Worm (Caenorhabditis elegans) whole organism, mixed stage, embryonic: Measurements from ENCODE around the gene T05C12.11.

Source experiments
- M03D4.4 ChIP-seq: sonication (generic microtip); optimal IDR thresholded peaks from 2 replicates; lab custom pipeline; 2017; ENCODE audit warnings: mild to moderate bottlenecking, missing genetic modification characterization, missing compliant biosample characterization
- bed-3 ChIP-seq: fragments of 200-800 bp; sonication (Bioruptor generic); optimal IDR thresholded peaks from 3 replicates; lab custom pipeline; 2018; ENCODE audit warnings: mild to moderate bottlenecking, missing genetic modification characterization, moderate library complexity, missing compliant biosample characterization
- blmp-1 ChIP-seq: fragments of 150-350 bp; optimal IDR thresholded peaks from 2 replicates; lab custom pipeline; 2014; ENCODE audit warnings: missing biosample characterization, missing genetic modification characterization
- ceh-39 ChIP-seq: fragments of 150-350 bp; optimal IDR thresholded peaks from 2 replicates; lab custom pipeline; 2014; ENCODE audit warnings: missing biosample characterization, missing genetic modification characterization
- ceh-83 ChIP-seq: fragments of 200-800 bp; sonication (Bioruptor generic); optimal IDR thresholded peaks from 2 replicates; lab custom pipeline; 2018; ENCODE audit warnings: mild to moderate bottlenecking, missing genetic modification characterization, missing compliant biosample characterization
- ces-1 ChIP-seq: fragments of 150-350 bp; optimal IDR thresholded peaks from 2 replicates; lab custom pipeline; 2014; ENCODE audit warnings: missing biosample characterization, missing genetic modification reagents, missing genetic modification characterization
- cnd-1 ChIP-seq: fragments of 200-800 bp; sonication (Bioruptor generic); optimal IDR thresholded peaks from 2 replicates; lab custom pipeline; 2018; ENCODE audit warnings: mild to moderate bottlenecking, missing genetic modification characterization, missing compliant biosample characterization
- drap-1 ChIP-seq: fragments of 200-800 bp; sonication (Bioruptor generic); optimal IDR thresholded peaks from 3 replicates; lab custom pipeline; 2018; ENCODE audit warnings: mild to moderate bottlenecking, missing genetic modification characterization, missing compliant biosample characterization
- elt-1 ChIP-seq: sonication (generic microtip); optimal IDR thresholded peaks from 2 replicates; lab custom pipeline; 2017; ENCODE audit warnings: missing genetic modification characterization, mild to moderate bottlenecking, missing compliant biosample characterization, antibody characterized with exemption, moderate library complexity, borderline replicate concordance; ENCODE audit not compliant: insufficient read depth
- flh-1 ChIP-seq: fragments of 200-800 bp; sonication (Bioruptor generic); optimal IDR thresholded peaks from 2 replicates; lab custom pipeline; 2018; ENCODE audit warnings: mild to moderate bottlenecking, missing genetic modification characterization, moderate library complexity, missing compliant biosample characterization
- ham-2 ChIP-seq: fragments of 200-800 bp; sonication (Bioruptor generic); optimal IDR thresholded peaks from 2 replicates; lab custom pipeline; 2018; ENCODE audit warnings: mild to moderate bottlenecking, missing genetic modification characterization, missing compliant biosample characterization
- hlh-1 ChIP-seq: fragments of 150-350 bp; optimal IDR thresholded peaks from 2 replicates; lab custom pipeline; 2014; ENCODE audit warnings: missing biosample characterization, missing genetic modification reagents, missing genetic modification characterization
- lin-13 ChIP-seq: fragments of 150-350 bp; optimal IDR thresholded peaks from 2 replicates; lab custom pipeline; 2014; ENCODE audit warnings: missing biosample characterization, missing genetic modification characterization
- lsy-2 ChIP-seq: fragments of 150-350 bp; optimal IDR thresholded peaks from 2 replicates; lab custom pipeline; 2014; ENCODE audit warnings: missing biosample characterization, missing genetic modification characterization
- mab-5 ChIP-seq: fragments of 150-350 bp; optimal IDR thresholded peaks from 2 replicates; lab custom pipeline; 2014; ENCODE audit warnings: missing biosample characterization, missing genetic modification characterization
- mep-1 ChIP-seq: fragments of 150-350 bp; optimal IDR thresholded peaks from 2 replicates; lab custom pipeline; 2017; ENCODE audit warnings: missing biosample characterization, missing genetic modification reagents, missing genetic modification characterization, inconsistent platforms
- mls-2 ChIP-seq: sonication (generic microtip); optimal IDR thresholded peaks from 2 replicates; lab custom pipeline; 2016; ENCODE audit warnings: mild to moderate bottlenecking, missing genetic modification characterization, moderate library complexity, missing compliant biosample characterization
- nhr-12 ChIP-seq: fragments of 150-350 bp; optimal IDR thresholded peaks from 2 replicates; lab custom pipeline; 2014; ENCODE audit warnings: missing biosample characterization, missing genetic modification characterization
- nhr-237 ChIP-seq: fragments of 150-350 bp; optimal IDR thresholded peaks from 2 replicates; lab custom pipeline; 2014; ENCODE audit warnings: missing biosample characterization, missing genetic modification characterization
- nhr-28 ChIP-seq: fragments of 150-350 bp; optimal IDR thresholded peaks from 2 replicates; lab custom pipeline; 2014; ENCODE audit warnings: missing biosample characterization, missing genetic modification characterization
- snpc-4 ChIP-seq: fragments of 150-350 bp; optimal IDR thresholded peaks from 2 replicates; lab custom pipeline; 2014; ENCODE audit warnings: missing biosample characterization, missing genetic modification characterization
- sptf-1 ChIP-seq: sonication (generic microtip); optimal IDR thresholded peaks from 2 replicates; lab custom pipeline; 2017; ENCODE audit warnings: mild to moderate bottlenecking, missing genetic modification characterization, moderate library complexity, missing compliant biosample characterization
- tbx-8 ChIP-seq: fragments of 200-800 bp; sonication (Bioruptor generic); optimal IDR thresholded peaks from 2 replicates; lab custom pipeline; 2018; ENCODE audit warnings: mild to moderate bottlenecking, missing genetic modification characterization, moderate library complexity, missing compliant biosample characterization
- unc-39 ChIP-seq: fragments of 150-350 bp; optimal IDR thresholded peaks from 2 replicates; lab custom pipeline; 2014; ENCODE audit warnings: missing biosample characterization, missing genetic modification characterization
- unc-62 ChIP-seq: fragments of 150-350 bp; optimal IDR thresholded peaks from 2 replicates; lab custom pipeline; 2014; ENCODE audit warnings: missing biosample characterization, missing genetic modification reagents, missing genetic modification characterization
- zip-8 ChIP-seq: fragments of 150-350 bp; optimal IDR thresholded peaks from 2 replicates; lab custom pipeline; 2014; ENCODE audit warnings: missing biosample characterization, missing genetic modification characterization

T05C12.11 gene

ce11 chrII:8141135-8141534, 29.1 kb downstream of the T05C12.11 start:
- no peak for TF ChIP-seq drap-1 (GFP tag; lab: Kevin White, UChicago)
- TF ChIP-seq mep-1 (tag; lab: Kevin White, UChicago) = no peak
- no peak for TF ChIP-seq lin-13
- no peak for TF ChIP-seq unc-62 (GFP tag; lab: Kevin White, UChicago)
- no peak for TF ChIP-seq mls-2
- no peak for TF ChIP-seq cnd-1
- TF ChIP-seq nhr-28 = no peak
- TF ChIP-seq snpc-4 (tag; lab: Kevin White, UChicago) = no peak
- TF ChIP-seq ham-2 (GFP tag; lab: Kevin White, UChicago) = no peak
- no peak for TF ChIP-seq unc-39 (tag; lab: Kevin White, UChicago)
- no peak for TF ChIP-seq sptf-1 (tag; lab: Kevin White, UChicago)
- TF ChIP-seq M03D4.4 (tag; lab: Kevin White, UChicago) = no peak
- no peak for TF ChIP-seq ceh-83 (GFP tag; lab: Kevin White, UChicago)

- TF ChIP-seq ceh-83 (GFP tag; lab: Kevin White, UChicago) (peak; percentile 2), elt-1 (tag; lab: Kevin White, UChicago) (no peak)
Measured at ce11 chrII:8138015-8138546, 32.2 kb downstream of the T05C12.11 start, which contains the start of gene cdc-48.2. cdc-48.2 (plus strand) TSS chrII:8138496.

- TF ChIP-seq nhr-237 (tag; lab: Kevin White, UChicago) = peak; percentile 67
- TF ChIP-seq zip-8 (tag; lab: Kevin White, UChicago) = peak; percentile 47
- TF ChIP-seq nhr-12 (tag; lab: Kevin White, UChicago) = no peak
- TF ChIP-seq lsy-2 (tag; lab: Kevin White, UChicago) = peak; percentile 10
- TF ChIP-seq unc-62 (GFP tag; lab: Kevin White, UChicago) = no peak
- peak; percentile 46 for TF ChIP-seq ces-1
- peak; percentile 64 for TF ChIP-seq sptf-1 (tag; lab: Kevin White, UChicago)
- TF ChIP-seq, all 35 proteins: peak for 5
Measured at ce11 chrII:8137379-8137778, 32.9 kb downstream of the T05C12.11 start.

ce11 chrII:8136818-8137217, 33.5 kb downstream of the T05C12.11 start, which contains the start of gene ctns-1:
ctns-1 (minus strand) TSS chrII:8136918.
- no peak for TF ChIP-seq tbx-8 (GFP tag; lab: Kevin White, UChicago)
- TF ChIP-seq M03D4.4 (tag; lab: Kevin White, UChicago) = no peak
- no peak for TF ChIP-seq bed-3
- TF ChIP-seq mls-2 = no peak
- TF ChIP-seq ham-2 (GFP tag; lab: Kevin White, UChicago) = no peak
- no peak for TF ChIP-seq nhr-237 (tag; lab: Kevin White, UChicago)
- no peak for TF ChIP-seq nhr-28
- no peak for TF ChIP-seq drap-1 (GFP tag; lab: Kevin White, UChicago)
- TF ChIP-seq unc-62 (GFP tag; lab: Kevin White, UChicago) = no peak
- TF ChIP-seq hlh-1 (tag; lab: Kevin White, UChicago) = no peak
- TF ChIP-seq flh-1 (GFP tag; lab: Kevin White, UChicago) = no peak
- TF ChIP-seq mab-5 (tag; lab: Kevin White, UChicago) = no peak
- TF ChIP-seq blmp-1 (tag; lab: Kevin White, UChicago) = no peak
- no peak for TF ChIP-seq lin-13
- TF ChIP-seq ceh-83 (GFP tag; lab: Kevin White, UChicago) = no peak
- TF ChIP-seq ces-1 = no peak
- TF ChIP-seq lsy-2 (tag; lab: Kevin White, UChicago) = no peak
- TF ChIP-seq mep-1 (tag; lab: Kevin White, UChicago) = no peak

- TF ChIP-seq snpc-4 (tag; lab: Kevin White, UChicago) = no peak
Measured at ce11 chrII:8135953-8136352, 34.3 kb downstream of the T05C12.11 start.

- TF ChIP-seq ceh-39 (tag; lab: Kevin White, UChicago) (no peak), blmp-1 (tag; lab: Kevin White, UChicago) (no peak), bed-3 (no peak), flh-1 (GFP tag; lab: Kevin White, UChicago) (no peak), zip-8 (tag; lab: Kevin White, UChicago) (no peak), M03D4.4 (tag; lab: Kevin White, UChicago) (no peak), mep-1 (tag; lab: Kevin White, UChicago) (no peak), ham-2 (GFP tag; lab: Kevin White, UChicago) (no peak), elt-1 (tag; lab: Kevin White, UChicago) (no peak), lsy-2 (tag; lab: Kevin White, UChicago) (no peak)
Measured at ce11 chrII:8131413-8131966, 38.8 kb downstream of the T05C12.11 start.
